Worm (Caenorhabditis elegans): ENCODE measurements around the gene R11G1.1.

The R11G1.1 gene

DNA sequence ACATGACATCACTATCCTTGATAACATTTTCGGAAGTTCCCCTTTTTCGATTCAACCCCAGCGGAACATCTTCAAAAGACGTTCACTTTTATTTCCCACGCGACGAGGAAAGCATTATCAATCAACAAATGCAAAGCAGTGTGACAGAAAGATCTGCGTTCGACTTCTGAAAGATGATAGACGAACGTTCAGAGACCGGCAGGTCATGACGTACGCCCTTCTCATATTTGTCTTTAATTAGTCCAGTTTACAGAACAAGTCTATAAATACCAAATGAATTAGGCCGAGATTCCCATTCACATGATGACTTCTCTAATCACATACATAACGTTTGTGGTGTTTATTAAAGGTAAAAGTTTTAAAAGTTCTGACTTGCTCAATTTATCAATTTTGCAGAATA lies 4.7 kb upstream of the R11G1.1 start, which contains the start of gene R11G1.11:
R11G1.11 (plus strand) TSS at position 301 of the 400 bp plus-strand sequence.
- TF ChIP-seq hlh-8 (tag; optimal IDR thresholded peaks at IDR 0.05) (no peak), pha-4 (tag; optimal IDR thresholded peaks at IDR 0.05) (no peak), ceh-2 (tag; optimal IDR thresholded peaks at IDR 0.05) (no peak), K09A11.1 (tag; optimal IDR thresholded peaks at IDR 0.05; ENCODE audit: insufficient read depth) (no peak), ceh-34 (tag; optimal IDR thresholded peaks at IDR 0.05) (no peak), sox-2 (GFP tag; IDR thresholded peaks at IDR 0.05) (no peak), ceh-48 (tag; optimal IDR thresholded peaks at IDR 0.05) (no peak), nhr-232 (tag; optimal IDR thresholded peaks at IDR 0.05) (no peak), ama-1 (optimal IDR thresholded peaks at IDR 0.05) (no peak), rnt-1 (tag; optimal IDR thresholded peaks at IDR 0.05) (no peak), ceh-22 (tag; optimal IDR thresholded peaks at IDR 0.05) (no peak), dmd-4 (tag; optimal IDR thresholded peaks at IDR 0.05; ENCODE audit: borderline replicate concordance) (no peak)

DNA sequence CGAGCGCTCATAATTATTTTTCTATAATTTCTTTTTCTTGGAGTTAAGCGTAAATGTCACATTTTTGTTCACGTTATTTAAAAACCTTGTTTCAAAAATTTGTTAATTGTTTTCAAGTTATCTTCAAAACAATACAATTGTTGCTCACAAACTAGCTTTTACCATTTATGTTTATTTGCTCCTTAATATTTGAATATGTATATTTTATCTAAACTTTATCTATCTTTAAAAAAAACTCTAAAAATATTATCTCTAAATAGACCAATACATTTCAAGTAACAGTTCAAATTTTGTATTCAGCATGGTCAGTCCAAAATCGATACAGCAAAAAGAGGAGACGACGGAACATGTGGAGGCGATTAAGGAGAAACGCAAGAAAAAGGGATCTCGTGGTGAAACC lies 3.3 kb upstream of the R11G1.1 start, which contains the start of gene R11G1.7:
R11G1.7 (plus strand) TSS at position 301 of the 400 bp plus-strand sequence.
- TF ChIP-seq hlh-30 (tag; optimal IDR thresholded peaks at IDR 0.05; ENCODE audit: insufficient read depth) (no peak), unc-42 (tag; optimal IDR thresholded peaks at IDR 0.05) (no peak), che-1 (tag; optimal IDR thresholded peaks at IDR 0.05) (no peak), pat-9 (tag; optimal IDR thresholded peaks at IDR 0.05) (no peak)

DNA sequence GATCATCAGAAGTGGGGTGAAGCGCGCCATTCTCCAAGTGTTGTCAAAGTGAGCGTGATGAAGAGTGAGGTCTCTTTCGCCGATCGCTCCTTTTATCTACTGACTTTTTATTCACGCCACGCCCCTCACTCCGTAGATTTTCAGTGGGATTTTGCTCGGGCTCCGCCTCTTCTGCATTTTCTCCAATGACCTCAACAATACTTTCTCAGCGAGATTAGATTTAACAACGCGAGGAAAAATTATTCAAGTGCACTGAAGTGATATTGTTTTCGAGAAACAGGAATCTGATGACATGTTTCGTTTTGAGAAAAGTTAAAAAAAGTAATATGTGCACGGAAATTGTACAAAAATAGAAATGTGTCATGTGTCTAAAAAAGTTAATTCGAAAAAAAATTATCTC lies 9.6 kb downstream of the R11G1.1 start, which contains the start of gene snet-1:
snet-1 (minus strand) TSS at position 101 of the 400 bp plus-strand sequence.
- TF ChIP-seq ceh-19 (GFP tag; optimal IDR thresholded peaks at IDR 0.05) (no peak), hlh-15 (tag; optimal IDR thresholded peaks at IDR 0.05) (no peak), sdc-2 (tag; optimal IDR thresholded peaks at IDR 0.05) (no peak), ama-1 (optimal IDR thresholded peaks at IDR 0.05) (no peak), hlh-30 (tag; optimal IDR thresholded peaks at IDR 0.05; ENCODE audit: insufficient read depth) (no peak), lin-11 (tag; optimal IDR thresholded peaks at IDR 0.05) (no peak), ahr-1 (tag; optimal IDR thresholded peaks at IDR 0.05) (no peak), ztf-16 (tag; optimal IDR thresholded peaks at IDR 0.05) (no peak), unc-55 (GFP tag; optimal IDR thresholded peaks at IDR 0.05) (no peak), unc-3 (GFP tag; conservative IDR thresholded peaks at IDR 0.05) (no peak), unc-3 (tag; optimal IDR thresholded peaks at IDR 0.05) (no peak), pha-4 (tag; optimal IDR thresholded peaks at IDR 0.05) (no peak)

DNA sequence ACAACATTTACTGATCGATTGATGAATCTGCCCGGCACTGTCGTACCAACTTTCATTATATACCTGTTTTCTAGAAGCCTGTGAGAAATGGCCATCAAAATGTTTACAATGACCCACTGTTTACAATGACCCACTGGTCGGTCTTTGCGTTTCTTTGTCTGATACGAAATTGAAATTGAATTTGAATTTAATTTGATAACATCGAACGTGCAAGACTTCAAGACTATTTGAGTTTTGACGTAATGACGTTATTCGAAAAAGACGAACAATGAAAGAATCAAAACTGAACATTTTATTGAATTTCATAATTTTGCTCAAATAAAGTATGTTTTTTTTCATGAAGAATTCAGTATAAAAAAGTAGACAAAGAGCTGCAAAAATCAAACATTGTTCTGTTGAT lies 12.7 kb downstream of the R11G1.1 start, which contains the start of gene C02F12.5:
C02F12.5 (minus strand) TSS at position 101 of the 400 bp plus-strand sequence.
- no peak for TF ChIP-seq zip-5 (tag; optimal IDR thresholded peaks at IDR 0.05)
- no peak for TF ChIP-seq hlh-8 (tag; optimal IDR thresholded peaks at IDR 0.05)
- TF ChIP-seq hlh-13 (GFP tag; optimal IDR thresholded peaks at IDR 0.05), result no peak
- no peak for TF ChIP-seq madf-2 (tag; optimal IDR thresholded peaks at IDR 0.05)
- TF ChIP-seq pha-2 (tag; optimal IDR thresholded peaks at IDR 0.05), result no peak
- no peak for TF ChIP-seq ceh-30 (tag; optimal IDR thresholded peaks at IDR 0.05)
- TF ChIP-seq fkh-6 (tag; optimal IDR thresholded peaks at IDR 0.05), result no peak
- no peak for TF ChIP-seq ceh-34 (tag; optimal IDR thresholded peaks at IDR 0.05)
- no peak for TF ChIP-seq ceh-45 (GFP tag; IDR thresholded peaks at IDR 0.05)
- no peak for TF ChIP-seq syd-9 (tag; optimal IDR thresholded peaks at IDR 0.05)
- TF ChIP-seq pqm-1 (tag; optimal IDR thresholded peaks at IDR 0.05), result no peak
- TF ChIP-seq unc-3 (GFP tag; conservative IDR thresholded peaks at IDR 0.05), result no peak
- no peak for TF ChIP-seq unc-3 (tag; optimal IDR thresholded peaks at IDR 0.05)
- TF ChIP-seq nhr-232 (tag; optimal IDR thresholded peaks at IDR 0.05), result no peak
- TF ChIP-seq C38D4.7 (GFP tag; optimal IDR thresholded peaks at IDR 0.05), result no peak
- TF ChIP-seq odd-2 (tag; optimal IDR thresholded peaks at IDR 0.05), result no peak
- TF ChIP-seq ceh-24 (tag; optimal IDR thresholded peaks at IDR 0.05), result no peak
